Worm (Caenorhabditis elegans) whole organism, L3 larva: ENCODE results near the gene srsx-32.

ENCODE experiments used
- ama-1 ChIP-seq: fragments of 150-350 bp; optimal IDR thresholded peaks from 2 replicates; lab custom pipeline; 2018
- egl-27 ChIP-seq: sonication (generic microtip); optimal IDR thresholded peaks from 4 replicates; lab custom pipeline; 2017; ENCODE audit warnings: missing biosample characterization, missing genetic modification reagents, missing genetic modification characterization
- fos-1 ChIP-seq: fragments of 150-350 bp; optimal IDR thresholded peaks from 2 replicates; lab custom pipeline; 2014; ENCODE audit warnings: missing biosample characterization, missing genetic modification characterization
- nhr-12 ChIP-seq: fragments of 150-350 bp; optimal IDR thresholded peaks from 2 replicates; lab custom pipeline; 2014; ENCODE audit warnings: missing biosample characterization, missing genetic modification characterization
- nhr-23 ChIP-seq: fragments of 150-350 bp; optimal IDR thresholded peaks from 2 replicates; lab custom pipeline; 2014; ENCODE audit warnings: missing biosample characterization, missing genetic modification reagents, missing genetic modification characterization
- nhr-237 ChIP-seq: fragments of 150-350 bp; optimal IDR thresholded peaks from 2 replicates; lab custom pipeline; 2014; ENCODE audit warnings: missing biosample characterization, missing genetic modification characterization
- nhr-25 ChIP-seq: sonication (generic microtip); optimal IDR thresholded peaks from 2 replicates; lab custom pipeline; 2017; ENCODE audit warnings: missing biosample characterization, missing genetic modification characterization
- pha-4 ChIP-seq: fragments of 150-350 bp; optimal IDR thresholded peaks from 2 replicates; lab custom pipeline; 2014; ENCODE audit warnings: missing biosample characterization, missing genetic modification reagents, missing genetic modification characterization
- pqm-1 ChIP-seq: fragments of 150-350 bp; optimal IDR thresholded peaks from 2 replicates; lab custom pipeline; 2017; ENCODE audit warnings: missing biosample characterization, missing genetic modification characterization, inconsistent platforms
- unc-39 ChIP-seq: sonication (generic microtip); optimal IDR thresholded peaks from 4 replicates; lab custom pipeline; 2017; ENCODE audit warnings: missing biosample characterization, missing genetic modification characterization
- zag-1 ChIP-seq: fragments of 150-350 bp; optimal IDR thresholded peaks from 2 replicates; lab custom pipeline; 2014; ENCODE audit warnings: missing biosample characterization, missing genetic modification characterization

ce11 chrV:7060396-7060795, 43.2 kb downstream of the srsx-32 start, which contains the start of the genes Y57E12AL.6 and Y57E12AL.1:
- TF ChIP-seq pha-4 (tag; lab: Kevin White, UChicago) (peak; percentile 81), nhr-25 (tag; lab: Kevin White, UChicago) (peak; percentile 90), ama-1 (peak; percentile 31), fos-1 (tag; lab: Kevin White, UChicago) (no peak), nhr-12 (tag; lab: Kevin White, UChicago) (no peak), nhr-237 (no peak), pqm-1 (tag; lab: Kevin White, UChicago) (peak; percentile 33), unc-39 (no peak), zag-1 (tag; lab: Kevin White, UChicago) (no peak), nhr-23 (tag; lab: Kevin White, UChicago) (peak; percentile 92), egl-27 (no peak)
